Worm (Caenorhabditis elegans) whole organism, L4 larva: ENCODE data around the gene T07C12.10.

Experiments
- ama-1 ChIP-seq: fragments of 150-350 bp; optimal IDR thresholded peaks from 2 replicates; lab custom pipeline; 2014; ENCODE audit warnings: inconsistent platforms, mixed read lengths
- ceh-32 ChIP-seq: sonication (generic microtip); optimal IDR thresholded peaks from 2 replicates; lab custom pipeline; 2016; ENCODE audit warnings: mild to moderate bottlenecking, missing genetic modification characterization, missing compliant biosample characterization; ENCODE audit not compliant: poor library complexity
- ctbp-1 ChIP-seq: fragments of 200-800 bp; sonication (Bioruptor generic); IDR thresholded peaks from 2 replicates; pipeline ENCODE4 v1.3.6; 2022; ENCODE audit warnings: missing genetic modification reagents, missing genetic modification characterization, missing compliant biosample characterization
- egl-27 ChIP-seq: sonication (generic microtip); optimal IDR thresholded peaks from 3 replicates; lab custom pipeline; 2017; ENCODE audit warnings: missing biosample characterization, missing genetic modification reagents, missing genetic modification characterization
- madf-5 ChIP-seq, 2 experiments: fragments of 200-800 bp; sonication (Bioruptor generic); IDR thresholded peaks; 2 replicates each; pipeline ENCODE4 v1.3.6; 2022; ENCODE audit warnings: missing compliant biosample characterization in 2 of 2, missing genetic modification characterization in 2 of 2
- madf-9 ChIP-seq: fragments of 200-800 bp; sonication (Bioruptor generic); conservative IDR thresholded peaks from 2 replicates; pipeline ENCODE4 v1.3.6; 2022; ENCODE audit warnings: missing genetic modification reagents, missing genetic modification characterization, missing compliant biosample characterization
- nhr-48 ChIP-seq: sonication (generic microtip); optimal IDR thresholded peaks from 2 replicates; lab custom pipeline; 2016; ENCODE audit warnings: mild to moderate bottlenecking, missing genetic modification characterization, missing compliant biosample characterization
- unc-62 ChIP-seq, 3 experiments: fragments of 150-350 bp in 1 of 3; sonication (generic microtip); optimal IDR thresholded peaks in 2 of 3; peaks in 1 of 3; 1 replicate in 1 of 3; 2 replicates in 2 of 3; lab custom pipeline; 2014 to 2017; ENCODE audit warnings: missing biosample characterization in 3 of 3, missing genetic modification characterization in 3 of 3, missing genetic modification reagents in 3 of 3, missing genotype in 1 of 3

ce11 chrV:9925647-9926046 is 34.6 kb downstream of the T07C12.10 start:
- TF ChIP-seq madf-5 (GFP tag; IDR thresholded peaks at IDR 0.05; lab: Robert Waterston, UW) (no peak), ctbp-1 (GFP tag; lab: Robert Waterston, UW) (no peak), unc-62 (GFP tag; optimal IDR thresholded peaks at IDR 0.05 in 1 of 2; lab: Kevin White, UChicago) (no peak), unc-62 (tag; optimal IDR thresholded peaks at IDR 0.05; lab: Kevin White, UChicago) (no peak), ama-1 (lab: Kevin White, UChicago) (no peak), nhr-48 (tag; lab: Kevin White, UChicago) (peak; percentile 12), madf-9 (GFP tag; lab: Robert Waterston, UW) (no peak), egl-27 (tag; lab: Kevin White, UChicago) (no peak), ceh-32 (tag; lab: Kevin White, UChicago) (no peak)
